Fruit fly (Drosophila melanogaster): ENCODE measurements around the gene CG15167.

Gene CG15167

dm6 chr2L:18783357-18784040, 43.3 kb downstream of the CG15167 start (continued):
- peak; percentile 24 for TF ChIP-seq Jarid2 (GFP tag; optimal IDR thresholded peaks at IDR 0.05)
- TF ChIP-seq pfk (GFP tag; optimal IDR thresholded peaks at IDR 0.05), result no peak
- no peak for TF ChIP-seq CG16815 (GFP tag; optimal IDR thresholded peaks at IDR 0.05)
- TF ChIP-seq CG2202 (tag; optimal IDR thresholded peaks at IDR 0.05), result no peak
- TF ChIP-seq CG12391 (tag; optimal IDR thresholded peaks at IDR 0.05), result no peak

- TF ChIP-seq Doc2 (GFP tag; IDR thresholded peaks at IDR 0.05) (no peak), sens (GFP tag) (peak; percentile 65), ac (GFP tag; optimal IDR thresholded peaks at IDR 0.05) (peak; percentile 40), CG2712 (tag; optimal IDR thresholded peaks at IDR 0.05) (no peak), CG6254 (GFP tag; optimal IDR thresholded peaks at IDR 0.05) (no peak), Hand (GFP tag; optimal IDR thresholded peaks at IDR 0.05) (no peak), tll (GFP tag; optimal IDR thresholded peaks at IDR 0.05) (peak in 1 of 2 experiments; percentile 80), D (optimal IDR thresholded peaks at IDR 0.05) (no peak), D (GFP tag; optimal IDR thresholded peaks at IDR 0.05) (peak; percentile 12), gcm (GFP tag; optimal IDR thresholded peaks at IDR 0.05) (peak; percentile 27), CG2199 (GFP tag; IDR thresholded peaks at IDR 0.05) (0 out of 3 replicates have a peak, but pooled peaks have one; percentile 30), lov (optimal IDR thresholded peaks at IDR 0.05) (no peak), lov (GFP tag; IDR thresholded peaks at IDR 0.05) (0 out of 3 replicates have a peak, but pooled peaks have one; percentile 46), gsb-n (tag; optimal IDR thresholded peaks at IDR 0.05) (peak; percentile 56), CG18619 (GFP tag; optimal IDR thresholded peaks at IDR 0.05) (no peak), gem (tag; optimal IDR thresholded peaks at IDR 0.05) (no peak), unc-4 (GFP tag; IDR thresholded peaks at IDR 0.05; ENCODE audit: partially characterized antibody) (no peak), Nf-YB (GFP tag; optimal IDR thresholded peaks at IDR 0.05) (peak; percentile 22), CkIIα-i1 (GFP tag; IDR thresholded peaks at IDR 0.05) (no peak), pros (GFP tag; optimal IDR thresholded peaks at IDR 0.05) (peak; percentile 53), CG9817 (tag; optimal IDR thresholded peaks at IDR 0.05) (no peak), Kr (GFP tag; optimal IDR thresholded peaks at IDR 0.05) (peak; percentile 91), nerfin-1 (tag; optimal IDR thresholded peaks at IDR 0.05) (peak; percentile 71), her (GFP tag; optimal IDR thresholded peaks at IDR 0.05) (no peak), ranshi (GFP tag; IDR thresholded peaks at IDR 0.05) (no peak)
These were observed 45.0 kb downstream of the CG15167 start for dm6 chr2L:18785026-18785600.

- TF ChIP-seq Med (GFP tag) (peak; percentile 38), Trl (optimal IDR thresholded peaks at IDR 0.05) (peak in 1 of 2 experiments; percentile 2), Trl (GFP tag; optimal IDR thresholded peaks at IDR 0.05) (no peak), CG2199 (GFP tag; IDR thresholded peaks at IDR 0.05) (0 out of 3 replicates have a peak, but pooled peaks have one; percentile 57), exex (tag; optimal IDR thresholded peaks at IDR 0.05) (peak; percentile 70), CG6813 (GFP tag; optimal IDR thresholded peaks at IDR 0.05) (no peak), zen2 (GFP tag; IDR thresholded peaks at IDR 0.05; ENCODE audit: partially characterized antibody) (no peak), CG18599 (GFP tag; optimal IDR thresholded peaks at IDR 0.05) (peak; percentile 12), sug (tag; optimal IDR thresholded peaks at IDR 0.05) (peak; percentile 69), CG34376 (GFP tag; optimal IDR thresholded peaks at IDR 0.05) (peak; percentile 66), CG10321 (GFP tag; IDR thresholded peaks at IDR 0.05) (no peak), Deaf1 (tag; optimal IDR thresholded peaks at IDR 0.05) (peak; percentile 80), mirr (GFP tag; optimal IDR thresholded peaks at IDR 0.05) (peak; percentile 72)
These were observed 47.3 kb downstream of the CG15167 start for dm6 chr2L:18787415-18787989.
